Worm (Caenorhabditis elegans): ENCODE data around the gene lad-2.
"Not testable (repeated sequence)": the region's sequence is repeated elsewhere in the genome, so short reads cannot be mapped to it uniquely, and the experiment has no call there.

The lad-2 gene

ce11 chrIV:2925591-2925990 is 52.7 kb downstream of the lad-2 start, which contains the start of gene ubc-13:
TSS of gene ubc-13 (minus strand) at chrIV:2925691.
- TF ChIP-seq snu-23 (GFP tag; optimal IDR thresholded peaks at IDR 0.05): no peak
- no peak for TF ChIP-seq nhr-90 (tag; optimal IDR thresholded peaks at IDR 0.05; ENCODE audit: poor library complexity)
- TF ChIP-seq hlh-17 (GFP tag; optimal IDR thresholded peaks at IDR 0.05; ENCODE audit: borderline replicate concordance): no peak
- no peak for TF ChIP-seq fkh-4 (tag; optimal IDR thresholded peaks at IDR 0.05; ENCODE audit: borderline replicate concordance)
- TF ChIP-seq lin-35 (GFP tag; optimal IDR thresholded peaks at IDR 0.05): no peak
- no peak for TF ChIP-seq ztf-11 (tag; optimal IDR thresholded peaks at IDR 0.05)
- no peak for TF ChIP-seq tbx-2 (tag; optimal IDR thresholded peaks at IDR 0.05)
- TF ChIP-seq elt-3 (tag; optimal IDR thresholded peaks at IDR 0.05): no peak
- no peak for TF ChIP-seq zip-4 (GFP tag; optimal IDR thresholded peaks at IDR 0.05)
- no peak for TF ChIP-seq sptf-1 (tag; optimal IDR thresholded peaks at IDR 0.05)
- no peak for TF ChIP-seq ztf-4 (tag; optimal IDR thresholded peaks at IDR 0.05)

- TF ChIP-seq egl-27 (tag; optimal IDR thresholded peaks at IDR 0.05): no peak
- no peak for TF ChIP-seq mdl-1 (tag; optimal IDR thresholded peaks at IDR 0.05)
- TF ChIP-seq fkh-10 (GFP tag; optimal IDR thresholded peaks at IDR 0.05): no peak
- no peak for TF ChIP-seq alr-1 (tag; optimal IDR thresholded peaks at IDR 0.05; ENCODE audit: borderline replicate concordance)
- no peak for TF ChIP-seq ets-5 (GFP tag; IDR thresholded peaks at IDR 0.05)
- no peak for TF ChIP-seq efl-1 (optimal IDR thresholded peaks at IDR 0.05)
- no peak for TF ChIP-seq efl-1 (GFP tag; optimal IDR thresholded peaks at IDR 0.05 in 1 of 2)
- TF ChIP-seq nhr-76 (tag; optimal IDR thresholded peaks at IDR 0.05): no peak
Observed at ce11 chrIV:2922196-2922595, 56.1 kb downstream of the lad-2 start, which contains the start of gene fbxc-45. TSS of gene fbxc-45 (minus strand) at chrIV:2922243.

ce11 chrIV:2917729-2918128 is 60.6 kb downstream of the lad-2 start, which contains the start of gene Y54G2A.50:
TSS of gene Y54G2A.50 (plus strand) at chrIV:2918029.
- not testable (repeated sequence) for TF ChIP-seq swsn-7, nhr-237, skn-1 (tag; optimal IDR thresholded peaks at IDR 0.05)

ce11 chrIV:2916043-2916442 is 62.2 kb downstream of the lad-2 start:
- TF ChIP-seq lin-35 (GFP tag; optimal IDR thresholded peaks at IDR 0.05): peak; percentile 54 to 83
- no peak for TF ChIP-seq nhr-85 (tag)
- no peak for TF ChIP-seq nhr-77 (tag; optimal IDR thresholded peaks at IDR 0.05)
- no peak for TF ChIP-seq unc-62 (GFP tag; optimal IDR thresholded peaks at IDR 0.05)
- peak; percentile 43 to 77 (median 56) for TF ChIP-seq dpl-1 (GFP tag; optimal IDR thresholded peaks at IDR 0.05)
- TF ChIP-seq ceh-82 (tag; optimal IDR thresholded peaks at IDR 0.05): no peak
- no peak for TF ChIP-seq nhr-71 (tag; optimal IDR thresholded peaks at IDR 0.05)
- TF ChIP-seq efl-1 (optimal IDR thresholded peaks at IDR 0.05): peak in 1 of 2 experiments; percentile 88
- peak; percentile 80 to 96 for TF ChIP-seq efl-1 (GFP tag; optimal IDR thresholded peaks at IDR 0.05 in 1 of 2)

- TF ChIP-seq ets-5 (GFP tag; IDR thresholded peaks at IDR 0.05) (no peak), zag-1 (tag; optimal IDR thresholded peaks at IDR 0.05) (no peak), nhr-11 (tag; optimal IDR thresholded peaks at IDR 0.05) (no peak), egl-13 (tag; optimal IDR thresholded peaks at IDR 0.05) (no peak), lsy-2 (tag; optimal IDR thresholded peaks at IDR 0.05) (no peak), ceh-82 (tag; optimal IDR thresholded peaks at IDR 0.05) (no peak), efl-1 (optimal IDR thresholded peaks at IDR 0.05) (no peak), efl-1 (GFP tag; optimal IDR thresholded peaks at IDR 0.05 in 1 of 2) (peak in 1 of 2 experiments; percentile 8), sptf-1 (tag; optimal IDR thresholded peaks at IDR 0.05) (no peak)
Observed at ce11 chrIV:2914545-2914944, 63.7 kb downstream of the lad-2 start.

All from whole organism, L1 larva.